Worm (Caenorhabditis elegans): ENCODE measurements around the gene ZK688.12.

DNA sequence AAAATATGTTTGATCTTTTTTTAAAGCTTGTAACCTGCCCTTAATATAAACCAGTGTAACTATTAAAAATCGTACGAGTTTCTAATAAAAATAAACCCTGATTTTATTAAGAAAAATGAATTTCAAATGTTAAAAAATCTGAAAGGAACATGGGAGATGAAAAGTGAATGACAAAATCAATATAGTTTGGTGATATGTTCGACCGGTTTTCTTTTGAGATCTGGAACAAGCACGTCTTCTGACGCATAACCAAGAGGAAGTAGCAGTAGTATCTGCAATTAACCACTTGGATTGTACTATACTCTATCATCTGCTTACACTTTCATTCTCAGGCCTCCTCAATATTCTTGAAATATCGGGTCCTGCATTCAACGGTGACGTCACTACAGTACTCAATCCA is 36.3 kb downstream of the ZK688.12 start:
- TF ChIP-seq nhr-76 (tag; optimal IDR thresholded peaks at IDR 0.05) (no peak), elt-3 (tag; optimal IDR thresholded peaks at IDR 0.05) (no peak), fkh-2 (tag; optimal IDR thresholded peaks at IDR 0.05) (no peak), ceh-82 (tag; optimal IDR thresholded peaks at IDR 0.05) (no peak), ama-1 (optimal IDR thresholded peaks at IDR 0.05) (no peak), hmg-11 (tag; optimal IDR thresholded peaks at IDR 0.05) (no peak), nhr-28 (tag; optimal IDR thresholded peaks at IDR 0.05) (no peak), nhr-237 (tag; optimal IDR thresholded peaks at IDR 0.05) (no peak)

All from whole organism, L3 larva.